Worm (Caenorhabditis elegans): ENCODE measurements around the gene cbp-1.

- TF ChIP-seq him-1 (tag; optimal IDR thresholded peaks at IDR 0.05) (no peak), dao-5 (tag; optimal IDR thresholded peaks at IDR 0.05) (no peak)
These were observed 35.7 kb downstream of the cbp-1 start for ce11 chrIII:9802045-9802444.

Measured in whole organism, L4/young adult.